Worm (Caenorhabditis elegans): ENCODE results near the gene C49C3.4.

DNA sequence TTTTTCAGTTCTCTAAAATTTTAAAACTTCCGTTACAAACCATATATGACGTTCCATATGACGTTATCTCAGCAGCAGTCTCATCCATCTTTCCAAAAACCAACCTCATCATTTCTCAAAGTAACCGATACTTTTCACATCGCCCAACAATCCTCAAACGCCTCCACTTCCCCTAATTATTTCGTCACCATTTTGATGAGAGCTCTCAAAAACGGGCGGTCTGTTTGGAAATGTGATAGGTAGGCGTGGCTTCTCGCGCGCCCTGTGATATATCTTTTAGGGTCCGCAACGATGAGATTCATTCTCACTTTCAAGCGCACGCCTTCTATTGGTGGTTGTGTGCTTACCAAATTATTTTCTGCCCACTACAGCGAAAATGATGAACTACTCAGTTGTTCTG, 47.7 kb downstream of the C49C3.4 start, which contains the start of gene trh-1:
- TF ChIP-seq unc-42 (tag; optimal IDR thresholded peaks at IDR 0.05), result no peak
- TF ChIP-seq lin-11 (tag; optimal IDR thresholded peaks at IDR 0.05), result no peak
- TF ChIP-seq C08G9.2 (tag; optimal IDR thresholded peaks at IDR 0.05), result no peak
- TF ChIP-seq ceh-6 (GFP tag; optimal IDR thresholded peaks at IDR 0.05), result no peak
- no peak for TF ChIP-seq lim-6 (tag; optimal IDR thresholded peaks at IDR 0.05)
- TF ChIP-seq hlh-30 (tag; optimal IDR thresholded peaks at IDR 0.05; ENCODE audit: insufficient read depth), result no peak
- TF ChIP-seq dve-1 (tag; optimal IDR thresholded peaks at IDR 0.05), result no peak
- TF ChIP-seq zip-5 (tag; optimal IDR thresholded peaks at IDR 0.05), result no peak
- no peak for TF ChIP-seq Y22D7AL.16 (tag; optimal IDR thresholded peaks at IDR 0.05)
- TF ChIP-seq hlh-6 (tag; optimal IDR thresholded peaks at IDR 0.05), result no peak

Measured in whole organism, late embryonic.